Worm (Caenorhabditis elegans) whole organism, L4 larva: ENCODE data around the gene C07A4.3.

ENCODE experiments used
- arid-1 ChIP-seq: fragments of 200-800 bp; sonication (Bioruptor generic); conservative IDR thresholded peaks from 2 replicates; pipeline ENCODE4 v1.3.6; 2022; ENCODE audit warnings: missing genetic modification reagents, missing genetic modification characterization, missing compliant biosample characterization
- ceh-32 ChIP-seq: sonication (generic microtip); optimal IDR thresholded peaks from 2 replicates; lab custom pipeline; 2016; ENCODE audit warnings: mild to moderate bottlenecking, missing genetic modification characterization, missing compliant biosample characterization; ENCODE audit not compliant: poor library complexity
- ces-1 ChIP-seq: fragments of 150-350 bp; sonication (generic microtip); optimal IDR thresholded peaks from 4 replicates; lab custom pipeline; 2014; ENCODE audit warnings: missing biosample characterization, missing genetic modification reagents, missing genetic modification characterization
- cey-2 ChIP-seq: sonication (generic microtip); optimal IDR thresholded peaks from 3 replicates; lab custom pipeline; 2017; ENCODE audit warnings: missing genetic modification characterization, mild to moderate bottlenecking, missing compliant biosample characterization, antibody characterized with exemption, borderline replicate concordance; ENCODE audit not compliant: insufficient read depth
- fkh-10 ChIP-seq: fragments of 150-350 bp; optimal IDR thresholded peaks from 2 replicates; lab custom pipeline; 2014; ENCODE audit warnings: missing biosample characterization, missing genetic modification reagents, missing genetic modification characterization
- hif-1 ChIP-seq, 2 experiments: sonication (generic microtip); optimal IDR thresholded peaks; 2 replicates each; lab custom pipeline; 2016 to 2017; ENCODE audit warnings: missing compliant biosample characterization in 2 of 2, missing genetic modification characterization in 2 of 2, missing genetic modification reagents in 2 of 2, missing genotype in 2 of 2, mild to moderate bottlenecking in 1 of 2
- lin-39 ChIP-seq: fragments of 150-350 bp; optimal IDR thresholded peaks from 2 replicates; lab custom pipeline; 2014; ENCODE audit warnings: missing biosample characterization, missing genetic modification reagents, missing genetic modification characterization
- nhr-237 ChIP-seq: sonication (generic microtip); optimal IDR thresholded peaks from 2 replicates; lab custom pipeline; 2017; ENCODE audit warnings: missing biosample characterization, missing genetic modification characterization
- nhr-28 ChIP-seq: fragments of 150-350 bp; optimal IDR thresholded peaks from 2 replicates; lab custom pipeline; 2014; ENCODE audit warnings: missing biosample characterization, missing genetic modification characterization
- nhr-41 ChIP-seq: fragments of 200-800 bp; sonication (Bioruptor generic); IDR thresholded peaks from 2 replicates; pipeline ENCODE4 v1.3.6; 2022; ENCODE audit warnings: missing genetic modification reagents, missing genetic modification characterization, missing compliant biosample characterization
- rbr-2 ChIP-seq: sonication (generic microtip); optimal IDR thresholded peaks from 2 replicates; lab custom pipeline; 2016; ENCODE audit warnings: missing genotype, missing genetic modification characterization, missing compliant biosample characterization
- saeg-2 ChIP-seq: fragments of 200-800 bp; sonication (Bioruptor generic); IDR thresholded peaks from 2 replicates; pipeline ENCODE4 v1.3.6; 2022; ENCODE audit warnings: missing genetic modification reagents, missing genetic modification characterization, missing compliant biosample characterization
- snpc-4 ChIP-seq: fragments of 150-350 bp; optimal IDR thresholded peaks from 2 replicates; lab custom pipeline; 2014; ENCODE audit warnings: missing biosample characterization, missing genetic modification characterization
- zag-1 ChIP-seq: fragments of 150-350 bp; optimal IDR thresholded peaks from 2 replicates; lab custom pipeline; 2014; ENCODE audit warnings: missing biosample characterization, missing genetic modification characterization

DNA sequence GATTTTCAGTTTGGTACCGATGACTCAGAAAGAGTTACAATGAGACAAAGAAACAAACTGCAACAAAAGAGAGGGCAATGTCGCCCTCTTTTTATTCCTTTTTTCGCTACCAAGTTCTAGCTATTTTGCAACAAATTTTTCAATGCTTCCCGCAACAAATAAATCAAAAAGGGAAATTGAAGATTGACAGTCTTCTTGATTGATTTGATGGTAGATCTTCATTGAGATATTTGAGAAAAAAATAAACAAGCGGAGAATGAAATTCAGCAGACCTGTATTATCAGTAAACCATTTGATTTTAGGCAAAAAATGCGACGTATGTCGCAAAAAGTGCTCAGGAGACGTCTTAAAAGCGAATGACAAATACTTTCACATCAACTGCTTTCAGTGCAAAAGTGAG lies 27.5 kb upstream of the C07A4.3 start:
- no peak for TF ChIP-seq snpc-4 (tag; lab: Kevin White, UChicago)
- TF ChIP-seq nhr-41, result no peak
- no peak for TF ChIP-seq fkh-10
- TF ChIP-seq ceh-32, result no peak
- TF ChIP-seq zag-1, result no peak
- no peak for TF ChIP-seq nhr-237
- TF ChIP-seq cey-2 (tag; lab: Kevin White, UChicago), result no peak
- TF ChIP-seq rbr-2 (tag; lab: Kevin White, UChicago), result no peak
- no peak for TF ChIP-seq saeg-2 (GFP tag; lab: Robert Waterston, UW)
- no peak for TF ChIP-seq nhr-28 (tag; lab: Kevin White, UChicago)
- no peak for TF ChIP-seq ces-1
- TF ChIP-seq arid-1 (GFP tag; lab: Robert Waterston, UW), result no peak
- TF ChIP-seq hif-1 (tag; optimal IDR thresholded peaks at IDR 0.05; lab: Kevin White, UChicago), result no peak
- no peak for TF ChIP-seq lin-39 (tag; lab: Kevin White, UChicago)
